Worm (Caenorhabditis elegans) whole organism, dauer: ENCODE results near the gene str-238.

ENCODE experiments used
- unc-62 ChIP-seq: sonication (generic microtip); optimal IDR thresholded peaks from 2 replicates; lab custom pipeline; 2017; ENCODE audit warnings: missing biosample characterization, missing genetic modification reagents, missing genetic modification characterization

The str-238 gene

ce11 chrV:764732-765131 is at the start of gene str-238:
Gene str-238, plus strand, starts transcription at chrV:765032.
- no peak for TF ChIP-seq unc-62

ce11 chrV:719731-720130 is 45.1 kb upstream of the str-238 start, which contains the start of gene srbc-40:
Gene srbc-40, minus strand, starts transcription at chrV:719831.
- TF ChIP-seq unc-62 = no peak

- TF ChIP-seq unc-62 = no peak
Observed at ce11 chrV:722889-723288, 41.9 kb upstream of the str-238 start.

ce11 chrV:723895-724352 is 40.9 kb upstream of the str-238 start, which contains the start of gene fbxb-72:
Gene fbxb-72, minus strand, starts transcription at chrV:723952.
- no peak for TF ChIP-seq unc-62

- no peak for TF ChIP-seq unc-62
Observed at ce11 chrV:724470-724890, 40.4 kb upstream of the str-238 start.

ce11 chrV:724946-725806 is 39.7 kb upstream of the str-238 start:
- no peak for TF ChIP-seq unc-62

ce11 chrV:725807-726572 is 38.8 kb upstream of the str-238 start:
- TF ChIP-seq unc-62 = no peak

ce11 chrV:726573-727483 is 38.0 kb upstream of the str-238 start:
- TF ChIP-seq unc-62 = no peak

- no peak for TF ChIP-seq unc-62
Observed at ce11 chrV:727484-728351, 37.1 kb upstream of the str-238 start, which contains the start of the genes icl-1 and srh-2. Gene icl-1, minus strand, starts transcription at chrV:728004. Gene srh-2, plus strand, starts transcription at chrV:728301.

- no peak for TF ChIP-seq unc-62
Observed at ce11 chrV:728822-729493, 35.9 kb upstream of the str-238 start.

- no peak for TF ChIP-seq unc-62
Observed at ce11 chrV:730216-730615, 34.6 kb upstream of the str-238 start.

ce11 chrV:731330-731729 is 33.5 kb upstream of the str-238 start:
- TF ChIP-seq unc-62 = no peak

ce11 chrV:736171-736570 is 28.7 kb upstream of the str-238 start, which contains the start of gene srj-25:
Gene srj-25, minus strand, starts transcription at chrV:736271.
- TF ChIP-seq unc-62 = no peak

- TF ChIP-seq unc-62 = no peak
Observed at ce11 chrV:738770-739169, 26.1 kb upstream of the str-238 start, which contains the start of gene srj-24. Gene srj-24, minus strand, starts transcription at chrV:738870.

ce11 chrV:741820-742219 is 23.0 kb upstream of the str-238 start, which contains the start of gene C05E4.7:
Gene C05E4.7, plus strand, starts transcription at chrV:742120.
- TF ChIP-seq unc-62 = no peak
